Worm (Caenorhabditis elegans): Measurements from ENCODE around the gene ZK666.12.

Gene ZK666.12

ce11 chrII:10502491-10503063, 6.6 kb downstream of the ZK666.12 start, which contains the start of gene myrf-1 (continued):
- TF ChIP-seq tlp-1 (tag; optimal IDR thresholded peaks at IDR 0.05): no peak
- peak; percentile 73 for TF ChIP-seq mep-1 (tag; optimal IDR thresholded peaks at IDR 0.05)
- TF ChIP-seq fkh-10 (GFP tag; optimal IDR thresholded peaks at IDR 0.05): peak; percentile 66
- peak; percentile 97 for TF ChIP-seq lin-14 (GFP tag; optimal IDR thresholded peaks at IDR 0.05)
- TF ChIP-seq nhr-11 (tag; optimal IDR thresholded peaks at IDR 0.05): peak; percentile 84
- no peak for TF ChIP-seq pqm-1 (tag; optimal IDR thresholded peaks at IDR 0.05)
- peak in 2 of 3 experiments; percentile 37 to 55 for TF ChIP-seq dpl-1 (GFP tag; optimal IDR thresholded peaks at IDR 0.05)
- no peak for TF ChIP-seq ceh-63 (GFP tag; optimal IDR thresholded peaks at IDR 0.05)
- peak; percentile 84 for TF ChIP-seq egl-13 (tag; optimal IDR thresholded peaks at IDR 0.05)
- no peak for TF ChIP-seq vab-15 (tag; optimal IDR thresholded peaks at IDR 0.05)
- no peak for TF ChIP-seq nhr-28 (tag; optimal IDR thresholded peaks at IDR 0.05)
- TF ChIP-seq egl-27 (tag; optimal IDR thresholded peaks at IDR 0.05): peak; percentile 32 to 41
- TF ChIP-seq pag-3 (tag; optimal IDR thresholded peaks at IDR 0.05; ENCODE audit: borderline replicate concordance, insufficient read depth): peak; percentile 72
- TF ChIP-seq nhr-84 (tag; optimal IDR thresholded peaks at IDR 0.05): no peak
- TF ChIP-seq nhr-19 (GFP tag; conservative IDR thresholded peaks at IDR 0.05): peak; percentile 80
- no peak for TF ChIP-seq Y116A8C.19 (tag; optimal IDR thresholded peaks at IDR 0.05; ENCODE audit: borderline replicate concordance)
- no peak for TF ChIP-seq nhr-76 (tag; optimal IDR thresholded peaks at IDR 0.05)
- TF ChIP-seq swsn-7 (tag; optimal IDR thresholded peaks at IDR 0.05): peak; percentile 89
- peak; percentile 88 for TF ChIP-seq snu-23 (GFP tag; optimal IDR thresholded peaks at IDR 0.05)
- TF ChIP-seq jun-1 (tag; optimal IDR thresholded peaks at IDR 0.05): peak; percentile 92
- no peak for TF ChIP-seq ces-1 (GFP tag; optimal IDR thresholded peaks at IDR 0.05)
- no peak for TF ChIP-seq ama-1 (optimal IDR thresholded peaks at IDR 0.05)
- no peak for TF ChIP-seq C34B4.2 (tag; optimal IDR thresholded peaks at IDR 0.05)
- peak; percentile 85 for TF ChIP-seq nhr-20 (tag; optimal IDR thresholded peaks at IDR 0.05)
- TF ChIP-seq unc-86 (tag; optimal IDR thresholded peaks at IDR 0.05): peak; percentile 73
- TF ChIP-seq hlh-4 (tag; optimal IDR thresholded peaks at IDR 0.05): no peak
- no peak for TF ChIP-seq C04F5.9 (tag; optimal IDR thresholded peaks at IDR 0.05)
- peak; percentile 70 for TF ChIP-seq unc-130 (tag; optimal IDR thresholded peaks at IDR 0.05)
- TF ChIP-seq lin-15B (tag; optimal IDR thresholded peaks at IDR 0.05): peak; percentile 15
- TF ChIP-seq F16B12.6 (tag; optimal IDR thresholded peaks at IDR 0.05): peak; percentile 13
- peak in 1 of 2 experiments; percentile 75 for TF ChIP-seq ztf-11 (tag; optimal IDR thresholded peaks at IDR 0.05)
- TF ChIP-seq lin-35 (GFP tag; optimal IDR thresholded peaks at IDR 0.05): peak; percentile 53 to 59
- no peak for TF ChIP-seq hpl-2 (GFP tag; optimal IDR thresholded peaks at IDR 0.05)
- peak; percentile 48 for TF ChIP-seq snpc-4 (tag; optimal IDR thresholded peaks at IDR 0.05)
- TF ChIP-seq pax-3 (tag; optimal IDR thresholded peaks at IDR 0.05): peak; percentile 37
- TF ChIP-seq zip-4 (GFP tag; optimal IDR thresholded peaks at IDR 0.05): peak; percentile 36
- TF ChIP-seq aha-1 (tag; optimal IDR thresholded peaks at IDR 0.05): peak; percentile 21
- no peak for TF ChIP-seq nhr-12 (tag; optimal IDR thresholded peaks at IDR 0.05)
- no peak for TF ChIP-seq alr-1 (tag; optimal IDR thresholded peaks at IDR 0.05; ENCODE audit: borderline replicate concordance)
- peak; percentile 75 for TF ChIP-seq nhr-77 (tag; optimal IDR thresholded peaks at IDR 0.05)
- no peak for TF ChIP-seq sup-37 (GFP tag; optimal IDR thresholded peaks at IDR 0.05)
- peak; percentile 85 for TF ChIP-seq tbx-2 (tag; optimal IDR thresholded peaks at IDR 0.05)

ce11 chrII:10504729-10505128, 8.7 kb downstream of the ZK666.12 start:
- peak; percentile 62 for TF ChIP-seq blmp-1 (tag; optimal IDR thresholded peaks at IDR 0.05)
- peak; percentile 30 for TF ChIP-seq nhr-85 (tag)
- TF ChIP-seq nhr-19 (GFP tag; conservative IDR thresholded peaks at IDR 0.05): no peak
- no peak for TF ChIP-seq unc-62 (GFP tag; optimal IDR thresholded peaks at IDR 0.05)
- TF ChIP-seq efl-3 (GFP tag; optimal IDR thresholded peaks at IDR 0.05): no peak
- no peak for TF ChIP-seq hpl-2 (GFP tag; optimal IDR thresholded peaks at IDR 0.05)
- no peak for TF ChIP-seq nhr-28 (tag; optimal IDR thresholded peaks at IDR 0.05)
- TF ChIP-seq swsn-7 (tag; optimal IDR thresholded peaks at IDR 0.05): no peak
- no peak for TF ChIP-seq efl-1 (optimal IDR thresholded peaks at IDR 0.05)
- TF ChIP-seq efl-1 (GFP tag; optimal IDR thresholded peaks at IDR 0.05 in 1 of 2): peak in 1 of 2 experiments; percentile 1
- TF ChIP-seq lin-14 (GFP tag; optimal IDR thresholded peaks at IDR 0.05): peak; percentile 57
- TF ChIP-seq lsy-2 (tag; optimal IDR thresholded peaks at IDR 0.05): peak in 1 of 2 experiments; percentile 19
- TF ChIP-seq nhr-20 (tag; optimal IDR thresholded peaks at IDR 0.05): peak; percentile 13
- peak; percentile 28 for TF ChIP-seq nhr-77 (tag; optimal IDR thresholded peaks at IDR 0.05)
- no peak for TF ChIP-seq C34B4.2 (tag; optimal IDR thresholded peaks at IDR 0.05)
- no peak for TF ChIP-seq xbp-1 (tag; optimal IDR thresholded peaks at IDR 0.05)
- TF ChIP-seq ets-5 (GFP tag; IDR thresholded peaks at IDR 0.05): no peak
- TF ChIP-seq mep-1 (tag; optimal IDR thresholded peaks at IDR 0.05): peak; percentile 40
- no peak for TF ChIP-seq grh-1 (GFP tag; IDR thresholded peaks at IDR 0.05)
- no peak for TF ChIP-seq ztf-11 (tag; optimal IDR thresholded peaks at IDR 0.05)
- TF ChIP-seq ztf-4 (tag; optimal IDR thresholded peaks at IDR 0.05): no peak

All from whole organism, L1 larva.